Fruit fly (Drosophila melanogaster): ENCODE measurements around the gene velo.

Gene velo

dm6 chr3L:6763836-6764235 is 11.3 kb upstream of the velo start:
- no peak for TF ChIP-seq noc (tag; optimal IDR thresholded peaks at IDR 0.05)

dm6 chr3L:6763146-6763545 is 10.6 kb upstream of the velo start, which contains the start of gene Rsph3:
TSS of gene Rsph3 (minus strand) at chr3L:6763246.
- TF ChIP-seq noc (tag; optimal IDR thresholded peaks at IDR 0.05), result no peak

- TF ChIP-seq noc (tag; optimal IDR thresholded peaks at IDR 0.05), result no peak
Measured at dm6 chr3L:6756197-6756736, 3.7 kb upstream of the velo start, which contains the start of gene Ist1. TSS of gene Ist1 (minus strand) at chr3L:6756497.

dm6 chr3L:6750835-6751234 is 1.7 kb downstream of the velo start:
- no peak for TF ChIP-seq noc (tag; optimal IDR thresholded peaks at IDR 0.05)

dm6 chr3L:6747127-6747526 is 5.4 kb downstream of the velo start:
- peak; percentile 16 for TF ChIP-seq noc (tag; optimal IDR thresholded peaks at IDR 0.05)

- TF ChIP-seq noc (tag; optimal IDR thresholded peaks at IDR 0.05), result no peak
Measured at dm6 chr3L:6743346-6744165, 9.0 kb downstream of the velo start.

- no peak for TF ChIP-seq noc (tag; optimal IDR thresholded peaks at IDR 0.05)
Measured at dm6 chr3L:6742974-6743345, 9.6 kb downstream of the velo start, which contains the start of gene dikar. TSS of gene dikar (minus strand) at chr3L:6743164.

dm6 chr3L:6742110-6742718 is 10.3 kb downstream of the velo start:
- no peak for TF ChIP-seq noc (tag; optimal IDR thresholded peaks at IDR 0.05)

- TF ChIP-seq noc (tag; optimal IDR thresholded peaks at IDR 0.05), result no peak
Measured at dm6 chr3L:6731077-6731476, 21.5 kb downstream of the velo start.

- TF ChIP-seq noc (tag; optimal IDR thresholded peaks at IDR 0.05), result no peak
Measured at dm6 chr3L:6724511-6724910, 28.0 kb downstream of the velo start.

- no peak for TF ChIP-seq noc (tag; optimal IDR thresholded peaks at IDR 0.05)
Measured at dm6 chr3L:6723338-6723737, 29.2 kb downstream of the velo start.

- TF ChIP-seq noc (tag; optimal IDR thresholded peaks at IDR 0.05), result no peak
Measured at dm6 chr3L:6719392-6719889, 33.1 kb downstream of the velo start, which contains the start of gene ple. TSS of gene ple (minus strand) at chr3L:6719525.

- TF ChIP-seq noc (tag; optimal IDR thresholded peaks at IDR 0.05), result no peak
Measured at dm6 chr3L:6708995-6709606, 43.5 kb downstream of the velo start.

- TF ChIP-seq noc (tag; optimal IDR thresholded peaks at IDR 0.05), result peak; percentile 52
Measured at dm6 chr3L:6706723-6707591, 45.6 kb downstream of the velo start.

- TF ChIP-seq noc (tag; optimal IDR thresholded peaks at IDR 0.05), result no peak
Measured at dm6 chr3L:6705865-6706264, 46.7 kb downstream of the velo start.
